Fruit fly (Drosophila melanogaster): ENCODE results near the gene CG12096.

- TF ChIP-seq psq (optimal IDR thresholded peaks at IDR 0.05) (no peak), ttk (optimal IDR thresholded peaks at IDR 0.05) (no peak), Myc (optimal IDR thresholded peaks at IDR 0.05) (no peak), Sin3A (optimal IDR thresholded peaks at IDR 0.05) (no peak)
Measured at dm6 chrX:13130175-13130822, 29.1 kb upstream of the CG12096 start.
